Fruit fly (Drosophila melanogaster) Kc167 (cell line): ENCODE data around the gene nesd.

Experiments used
- h ChIP-seq: fragments of >200 bp; optimal IDR thresholded peaks from 3 replicates; lab custom pipeline; 2018; ENCODE audit warnings: missing external identifiers
- psq ChIP-seq: fragments of >200 bp; optimal IDR thresholded peaks from 2 replicates; lab custom pipeline; 2017; ENCODE audit warnings: missing external identifiers

DNA sequence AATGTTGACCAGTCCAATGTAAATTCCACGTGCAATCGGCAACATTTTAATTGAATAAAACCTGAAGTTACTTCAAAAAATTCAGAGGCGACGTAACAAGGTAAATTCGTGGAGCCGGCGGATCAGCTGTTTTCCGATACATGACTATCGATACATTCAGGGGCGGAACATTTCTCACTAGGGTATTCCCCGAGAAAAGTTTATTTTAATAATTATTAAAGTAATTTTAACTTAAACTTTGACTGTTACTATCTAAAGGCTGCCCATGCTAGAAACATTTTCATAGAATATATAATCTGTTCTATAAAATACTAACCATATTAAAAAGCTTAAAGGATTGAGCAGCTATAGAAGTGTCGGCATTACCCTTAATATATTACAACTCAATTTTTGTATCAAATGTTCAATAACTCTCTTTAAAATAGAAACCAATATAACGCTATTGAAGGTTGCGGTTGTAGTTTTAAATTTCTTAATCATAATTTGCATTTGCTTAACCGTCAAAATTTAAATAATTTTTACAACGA is 3.4 kb downstream of the nesd start, which contains the start of the genes mRpS18B and Kua:
- no peak for TF ChIP-seq psq (lab: Kevin White, UChicago)
- TF ChIP-seq h (lab: Kevin White, UChicago): no peak
